Fruit fly (Drosophila melanogaster) whole organism, adult: Measurements from ENCODE around the gene CG42331.
A peak's percentile ranks its signal among the peaks of the same experiment; 100 is the strongest.

ENCODE experiments used
- CG11617 ChIP-seq: fragments of 200-800 bp; sonication (Bioruptor generic); optimal IDR thresholded peaks from 2 replicates; lab custom pipeline; 2017; ENCODE audit warnings: mild to moderate bottlenecking, missing biosample characterization, missing genetic modification reagents, missing genetic modification characterization
- CG12768 ChIP-seq: fragments of 200-800 bp; sonication (Bioruptor generic); optimal IDR thresholded peaks from 2 replicates; lab custom pipeline; 2017; ENCODE audit warnings: missing biosample characterization, missing genetic modification characterization, mild to moderate bottlenecking, moderate library complexity, missing genetic modification reagents
- CG14711 ChIP-seq: fragments of 200-800 bp; sonication (Bioruptor generic); optimal IDR thresholded peaks from 2 replicates; lab custom pipeline; 2018; ENCODE audit warnings: missing biosample characterization, mild to moderate bottlenecking, missing genetic modification characterization, moderate library complexity
- CG1620 ChIP-seq: fragments of 200-800 bp; sonication (Bioruptor generic); optimal IDR thresholded peaks from 2 replicates; lab custom pipeline; 2016; ENCODE audit warnings: missing biosample characterization, missing genetic modification characterization
- CG33017 ChIP-seq: fragments of 200-800 bp; sonication (Bioruptor generic); optimal IDR thresholded peaks from 2 replicates; lab custom pipeline; 2018; ENCODE audit warnings: missing biosample characterization, mild to moderate bottlenecking, missing genetic modification characterization, moderate library complexity
- CG5204 ChIP-seq: fragments of 200-800 bp; sonication (Bioruptor generic); optimal IDR thresholded peaks from 2 replicates; lab custom pipeline; 2016; ENCODE audit warnings: missing biosample characterization, missing genetic modification characterization
- CG7045 ChIP-seq: fragments of 200-800 bp; sonication (Bioruptor generic); optimal IDR thresholded peaks from 2 replicates; lab custom pipeline; 2017; ENCODE audit warnings: missing biosample characterization, mild to moderate bottlenecking, missing genetic modification characterization
- CG7101 ChIP-seq: fragments of 200-800 bp; sonication (Bioruptor generic); optimal IDR thresholded peaks from 2 replicates; lab custom pipeline; 2018; ENCODE audit warnings: missing biosample characterization, mild to moderate bottlenecking, missing genetic modification characterization, moderate library complexity
- Clk ChIP-seq: fragments of 200-800 bp; sonication (Bioruptor generic); optimal IDR thresholded peaks from 2 replicates; lab custom pipeline; 2017; ENCODE audit warnings: missing biosample characterization, missing genetic modification characterization
- Crg-1 ChIP-seq: fragments of 200-800 bp; sonication (Bioruptor generic); optimal IDR thresholded peaks from 2 replicates; lab custom pipeline; 2016; ENCODE audit warnings: missing biosample characterization, missing genetic modification characterization
- Hr96 ChIP-seq: fragments of 200-800 bp; sonication (Bioruptor generic); optimal IDR thresholded peaks from 2 replicates; lab custom pipeline; 2016; ENCODE audit warnings: missing biosample characterization, missing genetic modification characterization
- Mnt ChIP-seq: fragments of 200-800 bp; sonication (Bioruptor generic); optimal IDR thresholded peaks from 2 replicates; lab custom pipeline; 2016; ENCODE audit warnings: missing biosample characterization, mild to moderate bottlenecking, missing genetic modification characterization
- bab1 ChIP-seq: fragments of 200-800 bp; sonication (Bioruptor generic); optimal IDR thresholded peaks from 3 replicates; lab custom pipeline; 2019; ENCODE audit warnings: missing biosample characterization, mild to moderate bottlenecking, missing genetic modification characterization, moderate library complexity
- cic ChIP-seq: fragments of 200-800 bp; sonication (Bioruptor generic); optimal IDR thresholded peaks from 2 replicates; lab custom pipeline; 2017; ENCODE audit warnings: missing biosample characterization, mild to moderate bottlenecking, missing genetic modification characterization, moderate library complexity
- cnc ChIP-seq, 2 experiments: fragments of >200 bp; optimal IDR thresholded peaks; 2 replicates each; lab custom pipeline; 2017
- kay ChIP-seq: fragments of 200-800 bp; sonication (Bioruptor generic); peaks from one replicate; lab custom pipeline; 2016; ENCODE audit warnings: missing biosample characterization, missing genetic modification characterization, borderline replicate concordance
- ovo ChIP-seq: fragments of 200-800 bp; sonication (Bioruptor generic); optimal IDR thresholded peaks from 2 replicates; lab custom pipeline; 2016; ENCODE audit warnings: missing biosample characterization, missing genetic modification characterization
- pad ChIP-seq: fragments of 200-800 bp; sonication (Bioruptor generic); optimal IDR thresholded peaks from 3 replicates; lab custom pipeline; 2017; ENCODE audit warnings: missing biosample characterization, missing genetic modification characterization, mild to moderate bottlenecking, moderate library complexity, missing genetic modification reagents
- tj ChIP-seq: fragments of 200-800 bp; sonication (Bioruptor generic); optimal IDR thresholded peaks from 3 replicates; lab custom pipeline; 2017; ENCODE audit warnings: missing biosample characterization, mild to moderate bottlenecking, missing genetic modification characterization, moderate library complexity
- toe ChIP-seq: fragments of 200-800 bp; sonication (Bioruptor generic); optimal IDR thresholded peaks from 2 replicates; lab custom pipeline; 2016; ENCODE audit warnings: missing biosample characterization, missing genetic modification characterization

CG42331 gene

dm6 chr3R:24766684-24767083 lies 5.3 kb upstream of the CG42331 start:
- TF ChIP-seq CG5204 (GFP tag; lab: Kevin White, UChicago) (no peak), kay (peak; percentile 21), CG1620 (no peak)

- no peak for TF ChIP-seq toe (GFP tag; lab: Kevin White, UChicago)
- no peak for TF ChIP-seq Clk (GFP tag; lab: Kevin White, UChicago)
- no peak for TF ChIP-seq Hr96 (GFP tag; lab: Kevin White, UChicago)
- TF ChIP-seq CG14711 (tag; lab: Kevin White, UChicago) = no peak
- TF ChIP-seq pad (GFP tag; lab: Kevin White, UChicago) = no peak
- no peak for TF ChIP-seq CG5204 (GFP tag; lab: Kevin White, UChicago)
- no peak for TF ChIP-seq cnc (optimal IDR thresholded peaks at IDR 0.05; lab: Kevin White, UChicago)
- no peak for TF ChIP-seq CG11617 (GFP tag; lab: Kevin White, UChicago)
- TF ChIP-seq tj (GFP tag; lab: Kevin White, UChicago) = no peak
- TF ChIP-seq bab1 (GFP tag; lab: Kevin White, UChicago) = no peak
- no peak for TF ChIP-seq Crg-1 (GFP tag; lab: Kevin White, UChicago)
- TF ChIP-seq CG7045 = no peak
These were observed 4.2 kb upstream of the CG42331 start for dm6 chr3R:24767667-24768340.

dm6 chr3R:24768538-24769401 lies 3.2 kb upstream of the CG42331 start, which contains the start of gene CG13631:
CG13631 (plus strand) TSS chr3R:24769351.
- TF ChIP-seq CG7101 (tag; lab: Kevin White, UChicago) = peak; percentile 94
- peak; percentile 71 for TF ChIP-seq kay
- TF ChIP-seq Clk (GFP tag; lab: Kevin White, UChicago) = peak; percentile 92
- TF ChIP-seq CG14711 (tag; lab: Kevin White, UChicago) = peak; percentile 90
- peak; percentile 97 for TF ChIP-seq CG12768 (GFP tag; lab: Kevin White, UChicago)
- TF ChIP-seq Mnt (GFP tag; lab: Kevin White, UChicago) = peak; percentile 70
- TF ChIP-seq CG1620 = peak; percentile 81
- TF ChIP-seq tj (GFP tag; lab: Kevin White, UChicago) = peak; percentile 79
- peak; percentile 84 for TF ChIP-seq bab1 (GFP tag; lab: Kevin White, UChicago)
- peak; percentile 7 for TF ChIP-seq cic (GFP tag; lab: Kevin White, UChicago)
- TF ChIP-seq CG7045 = peak; percentile 96
- TF ChIP-seq ovo (GFP tag; lab: Kevin White, UChicago) = peak; percentile 65
- peak; percentile 85 for TF ChIP-seq pad (GFP tag; lab: Kevin White, UChicago)
- no peak for TF ChIP-seq cnc (optimal IDR thresholded peaks at IDR 0.05; lab: Kevin White, UChicago)
- TF ChIP-seq Crg-1 (GFP tag; lab: Kevin White, UChicago) = peak; percentile 89
- TF ChIP-seq CG5204 (GFP tag; lab: Kevin White, UChicago) = peak; percentile 97
- peak; percentile 96 for TF ChIP-seq toe (GFP tag; lab: Kevin White, UChicago)
- TF ChIP-seq Hr96 (GFP tag; lab: Kevin White, UChicago) = peak; percentile 94
- TF ChIP-seq CG11617 (GFP tag; lab: Kevin White, UChicago) = peak; percentile 93
- TF ChIP-seq CG33017 = peak; percentile 93

- no peak for TF ChIP-seq cic (GFP tag; lab: Kevin White, UChicago)
- TF ChIP-seq CG14711 (tag; lab: Kevin White, UChicago) = no peak
- TF ChIP-seq Clk (GFP tag; lab: Kevin White, UChicago) = no peak
- TF ChIP-seq kay = no peak
- no peak for TF ChIP-seq toe (GFP tag; lab: Kevin White, UChicago)
- no peak for TF ChIP-seq CG12768 (GFP tag; lab: Kevin White, UChicago)
- no peak for TF ChIP-seq pad (GFP tag; lab: Kevin White, UChicago)
- no peak for TF ChIP-seq cnc (optimal IDR thresholded peaks at IDR 0.05; lab: Kevin White, UChicago)
- TF ChIP-seq ovo (GFP tag; lab: Kevin White, UChicago) = no peak
- TF ChIP-seq Crg-1 (GFP tag; lab: Kevin White, UChicago) = no peak
- no peak for TF ChIP-seq CG11617 (GFP tag; lab: Kevin White, UChicago)
- TF ChIP-seq CG5204 (GFP tag; lab: Kevin White, UChicago) = no peak
- no peak for TF ChIP-seq CG33017
- no peak for TF ChIP-seq CG7101 (tag; lab: Kevin White, UChicago)
These were observed 2.4 kb upstream of the CG42331 start for dm6 chr3R:24769601-24770000.

dm6 chr3R:24773016-24773415 lies 1.0 kb downstream of the CG42331 start:
- TF ChIP-seq Crg-1 (GFP tag; lab: Kevin White, UChicago) (no peak), tj (GFP tag; lab: Kevin White, UChicago) (no peak)

dm6 chr3R:24773422-24773821 lies 1.4 kb downstream of the CG42331 start:
- TF ChIP-seq Hr96 (GFP tag; lab: Kevin White, UChicago) (no peak), Mnt (GFP tag; lab: Kevin White, UChicago) (no peak), kay (no peak), CG5204 (GFP tag; lab: Kevin White, UChicago) (no peak), CG1620 (no peak)
